Worm (Caenorhabditis elegans): ENCODE measurements around the gene nhx-4.

DNA sequence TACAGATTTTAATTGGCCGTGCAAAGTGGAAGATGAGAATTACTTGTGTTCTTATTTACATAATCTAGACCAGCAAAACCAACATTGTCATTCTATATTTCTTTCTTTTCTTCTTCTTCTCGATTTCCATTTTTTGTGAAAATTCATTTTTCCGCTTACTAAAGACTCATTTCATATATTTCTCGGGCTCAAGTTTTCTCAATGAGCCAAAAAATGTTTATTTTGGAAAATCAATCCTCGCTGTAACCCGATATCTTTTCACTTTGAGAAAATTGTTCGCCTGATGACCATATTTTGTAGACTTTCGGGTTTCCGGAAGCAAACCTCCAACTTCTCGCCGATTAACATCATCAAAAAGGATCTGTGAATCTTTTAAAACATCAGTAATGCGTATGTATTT lies at the start of gene nhx-4:
- TF ChIP-seq mef-2 (tag; optimal IDR thresholded peaks at IDR 0.05) (no peak), jun-1 (tag; optimal IDR thresholded peaks at IDR 0.05) (no peak), nhr-90 (tag; optimal IDR thresholded peaks at IDR 0.05; ENCODE audit: poor library complexity) (no peak), lin-15B (tag; optimal IDR thresholded peaks at IDR 0.05) (no peak), ceh-82 (tag; optimal IDR thresholded peaks at IDR 0.05) (no peak), pag-3 (tag; optimal IDR thresholded peaks at IDR 0.05; ENCODE audit: borderline replicate concordance, insufficient read depth) (no peak), lin-39 (tag; optimal IDR thresholded peaks at IDR 0.05) (no peak), lir-3 (tag; optimal IDR thresholded peaks at IDR 0.05; ENCODE audit: poor library complexity) (no peak), ztf-11 (tag; optimal IDR thresholded peaks at IDR 0.05) (no peak), nhr-20 (tag; optimal IDR thresholded peaks at IDR 0.05) (no peak), pax-3 (tag; optimal IDR thresholded peaks at IDR 0.05) (no peak), ces-1 (GFP tag; optimal IDR thresholded peaks at IDR 0.05) (no peak), nhr-237 (tag; optimal IDR thresholded peaks at IDR 0.05) (no peak)

Measured in whole organism, L1 larva.